Fruit fly (Drosophila melanogaster) whole organism, embryonic: ENCODE data around the gene SclA.

Source experiments
- Asciz ChIP-seq: fragments of 200-800 bp; sonication (Bioruptor generic); optimal IDR thresholded peaks from 2 replicates; lab custom pipeline; 2017; ENCODE audit warnings: missing biosample characterization, mild to moderate bottlenecking, missing genetic modification characterization, missing genetic modification reagents
- B-H1 ChIP-seq: fragments of 200-800 bp; sonication (Bioruptor generic); IDR thresholded peaks from 3 replicates; pipeline ENCODE4 v1.3.6; 2022; ENCODE audit warnings: missing biosample characterization, missing genetic modification characterization
- CG10543 ChIP-seq: fragments of 200-800 bp; sonication (Bioruptor generic); optimal IDR thresholded peaks from 3 replicates; lab custom pipeline; 2017; ENCODE audit warnings: missing biosample characterization, mild to moderate bottlenecking, missing genetic modification characterization, moderate library complexity
- CG10654 ChIP-seq: fragments of 200-800 bp; sonication (Bioruptor generic); optimal IDR thresholded peaks from 2 replicates; lab custom pipeline; 2016; ENCODE audit warnings: missing biosample characterization, missing genetic modification characterization
- CG11695 ChIP-seq: fragments of 200-800 bp; sonication (Bioruptor generic); IDR thresholded peaks from 3 replicates; pipeline ENCODE4 v1.3.6; 2022; ENCODE audit warnings: missing biosample characterization, missing genetic modification characterization
- CG11723 ChIP-seq: fragments of 200-800 bp; sonication (Bioruptor generic); optimal IDR thresholded peaks from 2 replicates; lab custom pipeline; 2017; ENCODE audit warnings: missing biosample characterization, mild to moderate bottlenecking, missing genetic modification characterization
- CG1233 ChIP-seq: fragments of 200-800 bp; sonication (Bioruptor generic); optimal IDR thresholded peaks from 4 replicates; lab custom pipeline; 2018; ENCODE audit warnings: missing biosample characterization, mild to moderate bottlenecking, missing genetic modification characterization
- CG12744 ChIP-seq: fragments of 200-800 bp; sonication (Bioruptor generic); optimal IDR thresholded peaks from 2 replicates; lab custom pipeline; 2016; ENCODE audit warnings: missing biosample characterization, missing genetic modification characterization
- CG13624 ChIP-seq: fragments of 200-800 bp; sonication (Bioruptor generic); optimal IDR thresholded peaks from 2 replicates; lab custom pipeline; 2016; ENCODE audit warnings: missing biosample characterization, missing genetic modification characterization
- CG1529 ChIP-seq: fragments of 200-800 bp; sonication (Bioruptor generic); optimal IDR thresholded peaks from 3 replicates; lab custom pipeline; 2018; ENCODE audit warnings: missing biosample characterization, missing genetic modification characterization
- CG2875 ChIP-seq: fragments of 200-800 bp; sonication (Bioruptor generic); optimal IDR thresholded peaks from 2 replicates; lab custom pipeline; 2017; ENCODE audit warnings: missing biosample characterization, mild to moderate bottlenecking, missing genetic modification characterization, missing genetic modification reagents
- CG42726 ChIP-seq: fragments of 200-800 bp; sonication (Bioruptor generic); IDR thresholded peaks from 2 replicates; pipeline ENCODE4 v1.3.6; 2022; ENCODE audit warnings: missing biosample characterization, missing genetic modification characterization; ENCODE audit not compliant: partially characterized antibody
- CG4424 ChIP-seq: fragments of 200-800 bp; sonication (Bioruptor generic); optimal IDR thresholded peaks from 3 replicates; lab custom pipeline; 2016; ENCODE audit warnings: missing biosample characterization, missing genetic modification characterization
- CG4617 ChIP-seq: fragments of 200-800 bp; sonication (Bioruptor generic); optimal IDR thresholded peaks from 3 replicates; lab custom pipeline; 2016; ENCODE audit warnings: missing biosample characterization, missing genetic modification characterization, borderline replicate concordance
- CG4707 ChIP-seq: fragments of 200-800 bp; sonication (Bioruptor generic); optimal IDR thresholded peaks from 2 replicates; lab custom pipeline; 2018; ENCODE audit warnings: missing biosample characterization, mild to moderate bottlenecking, missing genetic modification characterization, moderate library complexity
- CG5953 ChIP-seq: fragments of 200-800 bp; sonication (Bioruptor generic); IDR thresholded peaks from 2 replicates; pipeline ENCODE4 v1.3.6; 2022; ENCODE audit warnings: missing biosample characterization, missing genetic modification characterization
- CG6254 ChIP-seq: fragments of 200-800 bp; sonication (Bioruptor generic); optimal IDR thresholded peaks from 3 replicates; lab custom pipeline; 2017; ENCODE audit warnings: mild to moderate bottlenecking, missing biosample characterization, missing genetic modification reagents, missing genetic modification characterization
- CG6272 ChIP-seq: fragments of 200-800 bp; sonication (Bioruptor generic); IDR thresholded peaks from 2 replicates; pipeline ENCODE4 v1.3.6; 2022; ENCODE audit warnings: missing biosample characterization, missing genetic modification characterization
- CG7357 ChIP-seq: fragments of 200-800 bp; sonication (Bioruptor generic); IDR thresholded peaks from 3 replicates; pipeline ENCODE4 v1.3.6; 2022; ENCODE audit warnings: missing biosample characterization, missing genetic modification characterization
- CHES-1-like ChIP-seq: fragments of 200-800 bp; sonication (Bioruptor generic); optimal IDR thresholded peaks from 2 replicates; lab custom pipeline; 2016; ENCODE audit warnings: missing biosample characterization, missing genetic modification characterization
- CTCF ChIP-seq: fragments of 200-800 bp; sonication (Bioruptor generic); optimal IDR thresholded peaks from 2 replicates; lab custom pipeline; 2017; ENCODE audit warnings: missing biosample characterization, mild to moderate bottlenecking, missing genetic modification characterization, moderate library complexity
- Dbx ChIP-seq: fragments of 200-800 bp; sonication (Bioruptor generic); IDR thresholded peaks from 3 replicates; pipeline ENCODE4 v1.3.6; 2022; ENCODE audit warnings: missing biosample characterization, missing genetic modification characterization
- Doc3 ChIP-seq: fragments of 200-800 bp; sonication (Bioruptor generic); IDR thresholded peaks from 3 replicates; pipeline ENCODE4 v1.3.6; 2022; ENCODE audit warnings: missing biosample characterization, missing genetic modification characterization; ENCODE audit not compliant: partially characterized antibody
- Dp ChIP-seq: fragments of 200-800 bp; sonication (Bioruptor generic); optimal IDR thresholded peaks from 2 replicates; lab custom pipeline; 2018; ENCODE audit warnings: missing biosample characterization, mild to moderate bottlenecking, missing genetic modification characterization, moderate library complexity
- Elba2 ChIP-seq: fragments of 200-800 bp; sonication (Bioruptor generic); optimal IDR thresholded peaks from 3 replicates; lab custom pipeline; 2016; ENCODE audit warnings: missing biosample characterization, missing genetic modification characterization
- Ets65A ChIP-seq: fragments of 200-800 bp; sonication (Bioruptor generic); peaks from one replicate; lab custom pipeline; 2016; ENCODE audit warnings: missing biosample characterization, missing genetic modification characterization
- Jarid2 ChIP-seq: fragments of 200-800 bp; sonication (Bioruptor generic); optimal IDR thresholded peaks from 3 replicates; lab custom pipeline; 2017; ENCODE audit warnings: mild to moderate bottlenecking, missing biosample characterization, missing genetic modification reagents, missing genetic modification characterization
- Opbp ChIP-seq: fragments of 200-800 bp; sonication (Bioruptor generic); IDR thresholded peaks from 3 replicates; pipeline ENCODE4 v1.3.6; 2022; ENCODE audit warnings: missing biosample characterization, missing genetic modification characterization; ENCODE audit not compliant: partially characterized antibody
- Rfx ChIP-seq: fragments of 200-800 bp; sonication (Bioruptor generic); IDR thresholded peaks from 2 replicates; pipeline ENCODE4 v1.3.6; 2022; ENCODE audit warnings: missing biosample characterization, missing genetic modification characterization
- Rx ChIP-seq: fragments of 200-800 bp; sonication (Bioruptor generic); IDR thresholded peaks from 2 replicates; pipeline ENCODE4 v1.3.6; 2022; ENCODE audit warnings: missing biosample characterization, missing genetic modification characterization
- ara ChIP-seq: fragments of 200-800 bp; sonication (Bioruptor generic); IDR thresholded peaks from 2 replicates; pipeline ENCODE4 v1.3.6; 2022; ENCODE audit warnings: missing biosample characterization, missing genetic modification characterization
- chm ChIP-seq: fragments of 200-800 bp; sonication (Bioruptor generic); IDR thresholded peaks from 2 replicates; pipeline ENCODE4 v1.3.6; 2022; ENCODE audit warnings: missing biosample characterization, missing genetic modification characterization
- croc ChIP-seq: fragments of 200-800 bp; sonication (Bioruptor generic); conservative IDR thresholded peaks from 3 replicates; pipeline ENCODE4 v1.3.6; 2022; ENCODE audit warnings: missing biosample characterization, missing genetic modification characterization
- eve ChIP-seq, 2 experiments: fragments of >200 bp; optimal IDR thresholded peaks; 2 replicates each; lab custom pipeline; 2017; ENCODE audit warnings: missing biosample characterization in 2 of 2, missing genetic modification characterization in 2 of 2
- gce ChIP-seq: fragments of 200-800 bp; sonication (Bioruptor generic); IDR thresholded peaks from 3 replicates; pipeline ENCODE4 v1.3.6; 2022; ENCODE audit warnings: missing biosample characterization, missing genetic modification characterization
- hb ChIP-seq: fragments of 200-800 bp; sonication (Bioruptor generic); IDR thresholded peaks from 3 replicates; pipeline ENCODE4 v1.3.6; 2022; ENCODE audit warnings: missing biosample characterization, missing genetic modification characterization; ENCODE audit not compliant: partially characterized antibody
- hkb ChIP-seq, 2 experiments: fragments of 200-800 bp in 1 of 2; fragments of >200 bp in 1 of 2; sonication (Bioruptor generic) in 1 of 2; IDR thresholded peaks in 1 of 2; optimal IDR thresholded peaks in 1 of 2; 2 replicates each; pipeline versions ENCODE4 v1.3.6 to Lab custom; 2017 to 2022; ENCODE audit warnings: missing biosample characterization in 1 of 2, missing genetic modification characterization in 1 of 2
- hth ChIP-seq: fragments of >200 bp; optimal IDR thresholded peaks from 2 replicates; lab custom pipeline; 2017; ENCODE audit warnings: inconsistent platforms
- inv ChIP-seq: fragments of 200-800 bp; sonication (Bioruptor generic); IDR thresholded peaks from 2 replicates; pipeline ENCODE4 v1.3.6; 2022; ENCODE audit warnings: missing biosample characterization, missing genetic modification characterization; ENCODE audit not compliant: partially characterized antibody
- jumu ChIP-seq: fragments of 200-800 bp; sonication (Bioruptor generic); optimal IDR thresholded peaks from 3 replicates; lab custom pipeline; 2016; ENCODE audit warnings: missing biosample characterization, missing genetic modification characterization
- kay ChIP-seq: fragments of 200-800 bp; sonication (Bioruptor generic); optimal IDR thresholded peaks from 2 replicates; lab custom pipeline; 2016; ENCODE audit warnings: missing biosample characterization, missing genetic modification characterization
- ken ChIP-seq: fragments of 200-800 bp; sonication (Bioruptor generic); IDR thresholded peaks from 3 replicates; pipeline ENCODE4 v1.3.6; 2022; ENCODE audit warnings: missing biosample characterization, missing genetic modification characterization
- kni ChIP-seq: fragments of 200-800 bp; sonication (Bioruptor generic); optimal IDR thresholded peaks from 3 replicates; lab custom pipeline; 2017; ENCODE audit warnings: mild to moderate bottlenecking, missing biosample characterization, missing genetic modification reagents, missing genetic modification characterization
- lmd ChIP-seq: fragments of 200-800 bp; sonication (Bioruptor generic); IDR thresholded peaks from 2 replicates; pipeline ENCODE4 v1.3.6; 2022; ENCODE audit warnings: missing biosample characterization, missing genetic modification characterization
- maf-S ChIP-seq: fragments of 200-800 bp; sonication (Bioruptor generic); optimal IDR thresholded peaks from 2 replicates; lab custom pipeline; 2016; ENCODE audit warnings: missing biosample characterization, missing genetic modification characterization
- pum ChIP-seq: fragments of 200-800 bp; sonication (Bioruptor generic); optimal IDR thresholded peaks from 2 replicates; lab custom pipeline; 2016; ENCODE audit warnings: missing biosample characterization, missing genetic modification characterization
- pzg ChIP-seq: fragments of 200-800 bp; sonication (Bioruptor generic); optimal IDR thresholded peaks from 3 replicates; lab custom pipeline; 2018; ENCODE audit warnings: missing biosample characterization, mild to moderate bottlenecking, missing genetic modification characterization, moderate library complexity
- schlank ChIP-seq: fragments of 200-800 bp; sonication (Bioruptor generic); optimal IDR thresholded peaks from 2 replicates; lab custom pipeline; 2018; ENCODE audit warnings: missing biosample characterization, mild to moderate bottlenecking, missing genetic modification characterization
- ssp ChIP-seq: fragments of 200-800 bp; sonication (Bioruptor generic); IDR thresholded peaks from 2 replicates; pipeline ENCODE4 v1.3.6; 2022; ENCODE audit warnings: missing biosample characterization, missing genetic modification characterization
- sug ChIP-seq: fragments of 200-800 bp; optimal IDR thresholded peaks from 2 replicates; lab custom pipeline; 2019; ENCODE audit warnings: missing biosample characterization, mild to moderate bottlenecking, missing genetic modification characterization, moderate library complexity
- tap ChIP-seq: fragments of 200-800 bp; optimal IDR thresholded peaks from 3 replicates; lab custom pipeline; 2019; ENCODE audit warnings: missing biosample characterization, mild to moderate bottlenecking, missing genetic modification characterization, moderate library complexity
- trh ChIP-seq: fragments of 200-800 bp; sonication (Bioruptor generic); optimal IDR thresholded peaks from 2 replicates; lab custom pipeline; 2016; ENCODE audit warnings: missing biosample characterization, missing genetic modification characterization
- vvl ChIP-seq: fragments of 200-800 bp; sonication (Bioruptor generic); IDR thresholded peaks from 2 replicates; pipeline ENCODE4 v1.3.6; 2022; ENCODE audit warnings: missing biosample characterization, missing genetic modification characterization

SclA gene

DNA sequence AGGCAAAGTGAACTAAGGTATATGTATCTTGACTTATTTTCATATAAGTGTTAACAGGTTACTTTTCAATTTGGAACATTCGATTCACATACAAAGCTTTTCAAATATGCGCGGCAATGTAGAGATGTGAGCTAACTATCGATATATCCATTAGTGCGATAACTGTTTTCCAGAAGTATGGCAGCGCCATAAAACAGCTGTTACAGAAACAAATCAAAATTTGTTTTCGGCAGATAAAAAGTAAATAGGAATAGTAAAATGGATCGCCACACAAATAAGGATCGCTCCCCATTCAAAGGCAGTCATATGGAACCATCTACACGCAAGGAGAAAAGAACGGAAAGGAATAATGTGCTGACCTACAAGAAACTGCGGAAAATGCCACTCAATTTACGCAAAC is 41.5 kb downstream of the SclA start, which contains the start of the genes CG32832, CG31743 and CG34313 (continued):
- TF ChIP-seq CHES-1-like (no peak), CG7357 (GFP tag; lab: Robert Waterston, UW) (no peak), CG12744 (GFP tag; lab: Kevin White, UChicago) (no peak), croc (GFP tag; lab: Robert Waterston, UW) (no peak), CTCF (GFP tag; lab: Kevin White, UChicago) (peak; percentile 13), hb (GFP tag; lab: Robert Waterston, UW) (peak; percentile 65; the same call in 1 of the 3 replicates), Jarid2 (GFP tag; lab: Kevin White, UChicago) (no peak), CG6272 (GFP tag; lab: Robert Waterston, UW) (no peak), Elba2 (GFP tag; lab: Kevin White, UChicago) (no peak), Dbx (GFP tag; lab: Robert Waterston, UW) (no peak), CG11723 (GFP tag; lab: Kevin White, UChicago) (no peak), ssp (no peak), CG2875 (no peak), hth (lab: Kevin White, UChicago) (no peak), eve (GFP tag; optimal IDR thresholded peaks at IDR 0.05; lab: Kevin White, UChicago) (peak in 1 of 2 experiments; percentile 62), jumu (no peak), B-H1 (no peak), inv (GFP tag; lab: Robert Waterston, UW) (peak; percentile 58), Dp (GFP tag; lab: Kevin White, UChicago) (peak; percentile 97), pum (GFP tag; lab: Kevin White, UChicago) (no peak), vvl (GFP tag; lab: Robert Waterston, UW) (no peak), CG1233 (GFP tag; lab: Kevin White, UChicago) (no peak), CG42726 (GFP tag; lab: Robert Waterston, UW) (peak; percentile 40; the same call in 1 of the 2 replicates), hkb (optimal IDR thresholded peaks at IDR 0.05; lab: Kevin White, UChicago) (no peak), hkb (GFP tag; IDR thresholded peaks at IDR 0.05; lab: Robert Waterston, UW) (no peak), tap (tag; lab: Kevin White, UChicago) (no peak), gce (no peak), CG5953 (GFP tag; lab: Robert Waterston, UW) (no peak), ara (GFP tag; lab: Robert Waterston, UW) (no peak), lmd (no peak), schlank (tag; lab: Kevin White, UChicago) (no peak), sug (no peak), Asciz (no peak), CG6254 (GFP tag; lab: Kevin White, UChicago) (no peak), kay (GFP tag; lab: Kevin White, UChicago) (no peak), Rfx (GFP tag; lab: Robert Waterston, UW) (no peak), CG10543 (GFP tag; lab: Kevin White, UChicago) (no peak), maf-S (no peak), trh (GFP tag; lab: Kevin White, UChicago) (no peak), pzg (GFP tag; lab: Kevin White, UChicago) (peak; percentile 86), Doc3 (GFP tag; lab: Robert Waterston, UW) (peak; percentile 78), ken (GFP tag; lab: Robert Waterston, UW) (no peak), Rx (GFP tag; lab: Robert Waterston, UW) (no peak), CG10654 (GFP tag; lab: Kevin White, UChicago) (no peak), CG4617 (GFP tag; lab: Kevin White, UChicago) (peak; percentile 65), Ets65A (GFP tag; lab: Kevin White, UChicago) (no peak), kni (GFP tag; lab: Kevin White, UChicago) (no peak), Opbp (GFP tag; lab: Robert Waterston, UW) (peak; percentile 82), CG11695 (no peak), CG4707 (GFP tag; lab: Kevin White, UChicago) (no peak), CG13624 (GFP tag; lab: Kevin White, UChicago) (no peak), CG1529 (no peak), chm (GFP tag; lab: Robert Waterston, UW) (no peak), CG4424 (GFP tag; lab: Kevin White, UChicago) (no peak)
